Fruit fly (Drosophila melanogaster): ENCODE data around the gene HIP.
"Not testable (repeated sequence)": the region's sequence is repeated elsewhere in the genome, so short reads cannot be mapped to it uniquely, and the experiment has no call there.

DNA sequence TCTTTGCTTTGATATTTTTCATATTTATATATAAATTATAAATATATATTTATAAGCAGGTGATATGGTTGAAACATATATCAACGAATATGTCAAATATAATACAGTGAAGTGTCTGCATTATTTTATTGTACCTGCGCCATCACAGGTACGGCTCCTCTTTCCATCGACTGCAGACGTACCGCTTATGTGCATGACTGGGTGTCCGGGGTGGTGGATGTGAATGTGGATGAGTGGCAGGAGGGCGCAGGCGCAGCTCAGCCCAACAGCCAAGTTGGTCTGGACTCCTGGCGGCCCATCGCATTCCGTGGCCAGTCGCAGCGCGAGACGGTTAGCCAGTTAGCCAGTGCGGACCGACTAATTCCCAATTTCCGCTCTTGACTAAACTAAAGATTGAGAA lies 6.0 kb upstream of the HIP start, which contains the start of gene Crg-1:
- TF ChIP-seq Eip78C (GFP tag); CG6854 (GFP tag; optimal IDR thresholded peaks at IDR 0.05); Sox15 (GFP tag; optimal IDR thresholded peaks at IDR 0.05); OdsH (GFP tag; optimal IDR thresholded peaks at IDR 0.05); CG8119 (GFP tag; IDR thresholded peaks at IDR 0.05); fd85E (GFP tag; optimal IDR thresholded peaks at IDR 0.05); CG31627 (GFP tag; optimal IDR thresholded peaks at IDR 0.05); Blimp-1 (GFP tag; optimal IDR thresholded peaks at IDR 0.05); Lpt (GFP tag; optimal IDR thresholded peaks at IDR 0.05); CG16779 (tag; optimal IDR thresholded peaks at IDR 0.05); spab (GFP tag; optimal IDR thresholded peaks at IDR 0.05): not testable (repeated sequence)
